Fruit fly (Drosophila melanogaster) whole organism, embryonic: ENCODE data around the gene betaTub65B.

Source experiments
- Ada2b ChIP-seq: fragments of 200-800 bp; sonication (Bioruptor generic); IDR thresholded peaks from 2 replicates; pipeline ENCODE4 v1.3.6; 2022; ENCODE audit warnings: missing biosample characterization, missing genetic modification characterization
- Asciz ChIP-seq: fragments of 200-800 bp; sonication (Bioruptor generic); optimal IDR thresholded peaks from 2 replicates; lab custom pipeline; 2017; ENCODE audit warnings: missing biosample characterization, mild to moderate bottlenecking, missing genetic modification characterization, missing genetic modification reagents
- Bdp1 ChIP-seq: fragments of 200-800 bp; sonication (Bioruptor generic); optimal IDR thresholded peaks from 3 replicates; lab custom pipeline; 2016; ENCODE audit warnings: missing biosample characterization, missing genetic modification characterization
- CG11504 ChIP-seq: fragments of 200-800 bp; sonication (Bioruptor generic); optimal IDR thresholded peaks from 3 replicates; lab custom pipeline; 2019; ENCODE audit warnings: missing biosample characterization, mild to moderate bottlenecking, missing genetic modification characterization, moderate library complexity
- CG11695 ChIP-seq: fragments of 200-800 bp; sonication (Bioruptor generic); IDR thresholded peaks from 3 replicates; pipeline ENCODE4 v1.3.6; 2022; ENCODE audit warnings: missing biosample characterization, missing genetic modification characterization
- CG12299 ChIP-seq: fragments of 200-800 bp; sonication (Bioruptor generic); optimal IDR thresholded peaks from 2 replicates; lab custom pipeline; 2018; ENCODE audit warnings: missing biosample characterization, mild to moderate bottlenecking, missing genetic modification characterization
- CG12391 ChIP-seq: fragments of 200-800 bp; sonication (Bioruptor generic); optimal IDR thresholded peaks from 3 replicates; lab custom pipeline; 2018; ENCODE audit warnings: missing biosample characterization, mild to moderate bottlenecking, missing genetic modification characterization, moderate library complexity
- CG12744 ChIP-seq: fragments of 200-800 bp; sonication (Bioruptor generic); optimal IDR thresholded peaks from 2 replicates; lab custom pipeline; 2016; ENCODE audit warnings: missing biosample characterization, missing genetic modification characterization
- CG12769 ChIP-seq: fragments of 200-800 bp; sonication (Bioruptor generic); optimal IDR thresholded peaks from 2 replicates; lab custom pipeline; 2019; ENCODE audit warnings: missing biosample characterization, mild to moderate bottlenecking, missing genetic modification characterization, moderate library complexity
- CG12942 ChIP-seq: fragments of 200-800 bp; sonication (Bioruptor generic); optimal IDR thresholded peaks from 3 replicates; lab custom pipeline; 2016; ENCODE audit warnings: missing biosample characterization, missing genetic modification characterization
- CG14965 ChIP-seq: fragments of 200-800 bp; sonication (Bioruptor generic); optimal IDR thresholded peaks from 2 replicates; lab custom pipeline; 2016; ENCODE audit warnings: missing biosample characterization, missing genetic modification characterization, borderline replicate concordance
- CG1603 ChIP-seq: fragments of 200-800 bp; sonication (Bioruptor generic); optimal IDR thresholded peaks from 2 replicates; lab custom pipeline; 2019; ENCODE audit warnings: missing biosample characterization, mild to moderate bottlenecking, missing genetic modification characterization, moderate library complexity
- CG17361 ChIP-seq: fragments of 200-800 bp; sonication (Bioruptor generic); IDR thresholded peaks from 3 replicates; pipeline ENCODE4 v1.3.6; 2022; ENCODE audit warnings: missing biosample characterization, missing genetic modification characterization
- CG17568 ChIP-seq: fragments of 200-800 bp; sonication (Bioruptor generic); optimal IDR thresholded peaks from 2 replicates; lab custom pipeline; 2018; ENCODE audit warnings: missing biosample characterization, mild to moderate bottlenecking, missing genetic modification characterization, moderate library complexity
- CG17802 ChIP-seq: fragments of 200-800 bp; sonication (Bioruptor generic); optimal IDR thresholded peaks from 2 replicates; lab custom pipeline; 2018; ENCODE audit warnings: missing biosample characterization, mild to moderate bottlenecking, missing genetic modification characterization, moderate library complexity
- CG2129 ChIP-seq: fragments of 200-800 bp; sonication (Bioruptor generic); IDR thresholded peaks from 2 replicates; pipeline ENCODE4 v1.3.6; 2022; ENCODE audit warnings: missing biosample characterization, missing genetic modification characterization; ENCODE audit not compliant: partially characterized antibody
- CG2202 ChIP-seq: fragments of 200-800 bp; sonication (Bioruptor generic); optimal IDR thresholded peaks from 2 replicates; lab custom pipeline; 2018; ENCODE audit warnings: missing biosample characterization, mild to moderate bottlenecking, missing genetic modification characterization
- CG2875 ChIP-seq: fragments of 200-800 bp; sonication (Bioruptor generic); optimal IDR thresholded peaks from 2 replicates; lab custom pipeline; 2017; ENCODE audit warnings: missing biosample characterization, mild to moderate bottlenecking, missing genetic modification characterization, missing genetic modification reagents
- CG4424 ChIP-seq: fragments of 200-800 bp; sonication (Bioruptor generic); optimal IDR thresholded peaks from 3 replicates; lab custom pipeline; 2016; ENCODE audit warnings: missing biosample characterization, missing genetic modification characterization
- CG6272 ChIP-seq: fragments of 200-800 bp; sonication (Bioruptor generic); IDR thresholded peaks from 2 replicates; pipeline ENCODE4 v1.3.6; 2022; ENCODE audit warnings: missing biosample characterization, missing genetic modification characterization
- CG7556 ChIP-seq: fragments of 200-800 bp; sonication (Bioruptor generic); optimal IDR thresholded peaks from 2 replicates; lab custom pipeline; 2017; ENCODE audit warnings: missing biosample characterization, mild to moderate bottlenecking, missing genetic modification characterization
- CG7745 ChIP-seq: fragments of 200-800 bp; sonication (Bioruptor generic); optimal IDR thresholded peaks from 2 replicates; lab custom pipeline; 2018; ENCODE audit warnings: missing biosample characterization, mild to moderate bottlenecking, missing genetic modification characterization, moderate library complexity
- CG8089 ChIP-seq: fragments of 200-800 bp; sonication (Bioruptor generic); optimal IDR thresholded peaks from 3 replicates; lab custom pipeline; 2016; ENCODE audit warnings: missing biosample characterization, missing genetic modification characterization
- CG8765 ChIP-seq: fragments of 200-800 bp; sonication (Bioruptor generic); IDR thresholded peaks from 2 replicates; pipeline ENCODE4 v1.3.6; 2022; ENCODE audit warnings: missing biosample characterization, missing genetic modification characterization
- CG8944 ChIP-seq: fragments of 200-800 bp; sonication (Bioruptor generic); optimal IDR thresholded peaks from 3 replicates; lab custom pipeline; 2016; ENCODE audit warnings: missing biosample characterization, missing genetic modification characterization
- D ChIP-seq, 2 experiments: fragments of 200-800 bp in 1 of 2; fragments of >200 bp in 1 of 2; sonication (Bioruptor generic) in 1 of 2; optimal IDR thresholded peaks; 2 replicates in 1 of 2; 3 replicates in 1 of 2; lab custom pipeline; 2017; ENCODE audit warnings: mild to moderate bottlenecking in 1 of 2, missing biosample characterization in 1 of 2, missing genetic modification characterization in 1 of 2, missing genetic modification reagents in 1 of 2
- ERR ChIP-seq: fragments of 200-800 bp; sonication (Bioruptor generic); optimal IDR thresholded peaks from 2 replicates; lab custom pipeline; 2016; ENCODE audit warnings: missing biosample characterization, missing genetic modification characterization
- HmgZ ChIP-seq: fragments of 200-800 bp; sonication (Bioruptor generic); optimal IDR thresholded peaks from 2 replicates; lab custom pipeline; 2018; ENCODE audit warnings: missing biosample characterization, mild to moderate bottlenecking, missing genetic modification characterization
- Hr51 ChIP-seq, 2 experiments: fragments of 200-800 bp; sonication (Bioruptor generic); optimal IDR thresholded peaks; 2 replicates in 1 of 2; 3 replicates in 1 of 2; lab custom pipeline; 2016 to 2018; ENCODE audit warnings: missing biosample characterization in 2 of 2, missing genetic modification characterization in 2 of 2, mild to moderate bottlenecking in 1 of 2, moderate library complexity in 1 of 2
- Spps ChIP-seq: fragments of 200-800 bp; sonication (Bioruptor generic); optimal IDR thresholded peaks from 2 replicates; lab custom pipeline; 2018; ENCODE audit warnings: missing biosample characterization, mild to moderate bottlenecking, missing genetic modification characterization
- Usf ChIP-seq: fragments of 200-800 bp; sonication (Bioruptor generic); optimal IDR thresholded peaks from 2 replicates; lab custom pipeline; 2017; ENCODE audit warnings: missing genotype, missing biosample characterization, missing genetic modification characterization
- Xrp1 ChIP-seq: fragments of 200-800 bp; sonication (Bioruptor generic); IDR thresholded peaks from 2 replicates; pipeline ENCODE4 v1.3.6; 2022; ENCODE audit warnings: missing biosample characterization, missing genetic modification characterization
- ap ChIP-seq: fragments of 200-800 bp; sonication (Bioruptor generic); IDR thresholded peaks from 2 replicates; pipeline ENCODE4 v1.3.6; 2022; ENCODE audit warnings: missing biosample characterization, missing genetic modification characterization
- bigmax ChIP-seq: fragments of 200-800 bp; sonication (Bioruptor generic); optimal IDR thresholded peaks from 2 replicates; lab custom pipeline; 2018; ENCODE audit warnings: missing biosample characterization, mild to moderate bottlenecking, missing genetic modification characterization
- btn ChIP-seq: fragments of 200-800 bp; sonication (Bioruptor generic); optimal IDR thresholded peaks from 2 replicates; lab custom pipeline; 2016; ENCODE audit warnings: missing biosample characterization, missing genetic modification characterization
- chinmo ChIP-seq: fragments of 200-800 bp; sonication (Bioruptor generic); IDR thresholded peaks from 4 replicates; pipeline ENCODE4 v1.3.6; 2022; ENCODE audit warnings: missing biosample characterization, missing genetic modification characterization; ENCODE audit not compliant: partially characterized antibody
- dimm ChIP-seq: fragments of 200-800 bp; sonication (Bioruptor generic); IDR thresholded peaks from 2 replicates; pipeline ENCODE4 v1.3.6; 2022; ENCODE audit warnings: missing biosample characterization, missing genetic modification characterization
- esg ChIP-seq: fragments of 200-800 bp; sonication (Bioruptor generic); conservative IDR thresholded peaks from 2 replicates; pipeline ENCODE4 v1.3.6; 2022; ENCODE audit warnings: missing biosample characterization, missing genetic modification characterization
- fd96Cb ChIP-seq: fragments of 200-800 bp; sonication (Bioruptor generic); optimal IDR thresholded peaks from 2 replicates; lab custom pipeline; 2018; ENCODE audit warnings: missing biosample characterization, mild to moderate bottlenecking, missing genetic modification characterization, moderate library complexity
- gcm2 ChIP-seq: fragments of 200-800 bp; sonication (Bioruptor generic); optimal IDR thresholded peaks from 2 replicates; lab custom pipeline; 2016; ENCODE audit warnings: missing biosample characterization, missing genetic modification characterization
- gem ChIP-seq: fragments of 200-800 bp; sonication (Bioruptor generic); optimal IDR thresholded peaks from 2 replicates; lab custom pipeline; 2019; ENCODE audit warnings: missing biosample characterization, mild to moderate bottlenecking, missing genetic modification characterization, moderate library complexity
- grn ChIP-seq: fragments of 200-800 bp; sonication (Bioruptor generic); optimal IDR thresholded peaks from 3 replicates; lab custom pipeline; 2017; ENCODE audit warnings: missing biosample characterization, missing genetic modification characterization
- kni ChIP-seq: fragments of 200-800 bp; sonication (Bioruptor generic); optimal IDR thresholded peaks from 3 replicates; lab custom pipeline; 2017; ENCODE audit warnings: mild to moderate bottlenecking, missing biosample characterization, missing genetic modification reagents, missing genetic modification characterization
- lab ChIP-seq: fragments of 200-800 bp; sonication (Bioruptor generic); optimal IDR thresholded peaks from 3 replicates; lab custom pipeline; 2017; ENCODE audit warnings: missing biosample characterization, missing genetic modification characterization, mild to moderate bottlenecking, moderate library complexity, missing genetic modification reagents
- pum ChIP-seq: fragments of 200-800 bp; sonication (Bioruptor generic); optimal IDR thresholded peaks from 2 replicates; lab custom pipeline; 2016; ENCODE audit warnings: missing biosample characterization, missing genetic modification characterization
- scrt ChIP-seq: fragments of 200-800 bp; sonication (Bioruptor generic); optimal IDR thresholded peaks from 2 replicates; lab custom pipeline; 2018; ENCODE audit warnings: missing biosample characterization, mild to moderate bottlenecking, missing genetic modification characterization, moderate library complexity
- unc-4 ChIP-seq: fragments of 200-800 bp; sonication (Bioruptor generic); IDR thresholded peaks from 2 replicates; pipeline ENCODE4 v1.3.6; 2022; ENCODE audit warnings: missing biosample characterization, missing genetic modification characterization; ENCODE audit not compliant: partially characterized antibody
- unpg ChIP-seq: fragments of 200-800 bp; sonication (Bioruptor generic); optimal IDR thresholded peaks from 3 replicates; lab custom pipeline; 2018; ENCODE audit warnings: missing biosample characterization, mild to moderate bottlenecking, missing genetic modification characterization, moderate library complexity
- vvl ChIP-seq: fragments of 200-800 bp; sonication (Bioruptor generic); IDR thresholded peaks from 2 replicates; pipeline ENCODE4 v1.3.6; 2022; ENCODE audit warnings: missing biosample characterization, missing genetic modification characterization
- wor ChIP-seq: fragments of 200-800 bp; sonication (Bioruptor generic); IDR thresholded peaks from 2 replicates; pipeline ENCODE4 v1.3.6; 2022; ENCODE audit warnings: missing biosample characterization, missing genetic modification characterization

betaTub65B gene

DNA sequence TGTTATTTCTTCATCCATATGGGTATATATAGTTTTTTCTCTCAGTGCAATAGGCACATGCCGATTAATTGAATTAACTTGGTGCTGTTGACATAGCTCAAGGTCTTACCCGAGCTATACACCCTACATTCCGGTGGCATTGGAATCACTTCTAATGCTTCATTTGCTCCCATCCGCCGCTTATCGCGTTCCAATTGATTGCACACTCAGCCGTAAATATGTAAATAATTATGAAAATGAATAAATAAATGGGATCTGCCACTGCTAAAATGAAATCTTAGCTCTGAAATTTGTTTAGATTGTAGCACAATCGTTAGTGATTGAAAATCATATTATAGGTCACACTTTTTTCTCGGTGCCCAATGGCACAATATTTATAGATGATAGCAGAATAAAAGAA, 13.6 kb upstream of the betaTub65B start (continued):
- TF ChIP-seq CG12299 (no peak), unc-4 (no peak), CG8765 (GFP tag; lab: Robert Waterston, UW) (no peak), CG17802 (tag; lab: Kevin White, UChicago) (no peak), fd96Cb (no peak), CG12769 (tag; lab: Kevin White, UChicago) (peak; percentile 4), scrt (GFP tag; lab: Kevin White, UChicago) (no peak), CG14965 (no peak), CG17361 (0 out of 3 replicates have a peak, but pooled peaks have one; percentile 11), btn (GFP tag; lab: Kevin White, UChicago) (no peak), Xrp1 (peak; percentile 16; the same call in 1 of the 2 replicates), esg (no peak), CG2202 (tag; lab: Kevin White, UChicago) (no peak), unpg (GFP tag; lab: Kevin White, UChicago) (peak; percentile 18), wor (no peak), CG11504 (tag; lab: Kevin White, UChicago) (peak; percentile 40), bigmax (GFP tag; lab: Kevin White, UChicago) (no peak), CG8944 (GFP tag; lab: Kevin White, UChicago) (no peak), CG8089 (GFP tag; lab: Kevin White, UChicago) (no peak), CG12391 (no peak), ap (GFP tag; lab: Robert Waterston, UW) (no peak), Hr51 (GFP tag; optimal IDR thresholded peaks at IDR 0.05; lab: Kevin White, UChicago) (peak in 1 of 2 experiments; percentile 25), CG1603 (tag; lab: Kevin White, UChicago) (peak; percentile 20), Spps (tag; lab: Kevin White, UChicago) (no peak), D (optimal IDR thresholded peaks at IDR 0.05; lab: Kevin White, UChicago) (no peak), D (GFP tag; optimal IDR thresholded peaks at IDR 0.05; lab: Kevin White, UChicago) (no peak), CG6272 (no peak), pum (GFP tag; lab: Kevin White, UChicago) (no peak), CG7745 (tag; lab: Kevin White, UChicago) (no peak), CG12942 (no peak), ERR (GFP tag; lab: Kevin White, UChicago) (no peak), Bdp1 (GFP tag; lab: Kevin White, UChicago) (no peak), CG11695 (GFP tag; lab: Robert Waterston, UW) (peak; percentile 10; the same call in 1 of the 3 replicates), gem (tag; lab: Kevin White, UChicago) (peak; percentile 51), vvl (GFP tag; lab: Robert Waterston, UW) (no peak), CG2129 (GFP tag; lab: Robert Waterston, UW) (no peak), CG2875 (GFP tag; lab: Kevin White, UChicago) (no peak), dimm (no peak), kni (GFP tag; lab: Kevin White, UChicago) (no peak), lab (peak; percentile 46), Asciz (GFP tag; lab: Kevin White, UChicago) (peak; percentile 2), chinmo (GFP tag; lab: Robert Waterston, UW) (0 out of 4 replicates have a peak, but pooled peaks have one; percentile 63), grn (GFP tag; lab: Kevin White, UChicago) (no peak), Usf (GFP tag; lab: Kevin White, UChicago) (no peak), Ada2b (no peak), gcm2 (GFP tag; lab: Kevin White, UChicago) (no peak), CG17568 (GFP tag; lab: Kevin White, UChicago) (peak; percentile 19), CG12744 (GFP tag; lab: Kevin White, UChicago) (no peak), CG7556 (peak; percentile 30), HmgZ (tag; lab: Kevin White, UChicago) (peak; percentile 4), CG4424 (no peak)
